Worm (Caenorhabditis elegans): ENCODE data around the gene Y54F10BM.3.
A peak's percentile ranks its signal among the peaks of the same experiment; 100 is the strongest.

The Y54F10BM.3 gene

ce11 chrIII:2288261-2288660 lies 6.4 kb downstream of the Y54F10BM.3 start:
- TF ChIP-seq lsy-2 (tag; optimal IDR thresholded peaks at IDR 0.05) (no peak), mbf-1 (tag; optimal IDR thresholded peaks at IDR 0.05) (no peak), alr-1 (tag; optimal IDR thresholded peaks at IDR 0.05) (no peak), gmeb-1 (tag; optimal IDR thresholded peaks at IDR 0.05) (no peak), ZK546.5 (tag; optimal IDR thresholded peaks at IDR 0.05) (no peak), nhr-237 (tag; optimal IDR thresholded peaks at IDR 0.05) (no peak), lin-39 (tag; optimal IDR thresholded peaks at IDR 0.05) (no peak), nhr-10 (tag; optimal IDR thresholded peaks at IDR 0.05) (no peak), R02D3.7 (tag; optimal IDR thresholded peaks at IDR 0.05) (no peak), nhr-77 (tag; optimal IDR thresholded peaks at IDR 0.05) (no peak), sma-9 (GFP tag; optimal IDR thresholded peaks at IDR 0.05) (no peak), sma-9 (tag; optimal IDR thresholded peaks at IDR 0.05) (no peak)

DNA sequence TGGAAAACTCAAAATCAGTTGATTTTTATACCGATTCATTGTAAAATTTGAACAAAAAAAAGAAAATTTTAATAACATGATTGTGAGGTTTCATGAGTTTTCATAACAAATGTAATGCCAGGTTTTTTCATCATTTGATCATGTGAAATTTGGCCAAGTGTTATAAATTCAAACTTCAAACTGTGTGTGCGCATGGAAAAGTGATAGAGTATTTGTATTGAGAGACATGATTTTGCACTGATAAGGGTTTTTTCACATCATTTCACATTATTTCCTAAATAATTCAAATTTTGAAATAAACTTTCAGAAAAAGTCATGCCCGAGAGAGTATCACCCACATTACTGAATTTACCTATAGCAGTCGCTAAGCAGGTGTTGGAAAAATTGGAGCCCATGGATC lies 9.3 kb downstream of the Y54F10BM.3 start, which contains the start of gene fbxa-219:
TSS of gene fbxa-219 (plus strand) at position 277 of the 400 bp plus-strand sequence.
- no peak for TF ChIP-seq unc-62 (GFP tag; optimal IDR thresholded peaks at IDR 0.05)
- TF ChIP-seq crh-2 (tag; optimal IDR thresholded peaks at IDR 0.05), result peak; percentile 7
- peak; percentile 13 for TF ChIP-seq fos-1 (tag; optimal IDR thresholded peaks at IDR 0.05)

ce11 chrIII:2294736-2295135 lies 12.9 kb downstream of the Y54F10BM.3 start:
- TF ChIP-seq mdl-1 (tag; optimal IDR thresholded peaks at IDR 0.05) (no peak), peb-1 (tag; optimal IDR thresholded peaks at IDR 0.05) (no peak), ceh-16 (tag; optimal IDR thresholded peaks at IDR 0.05) (no peak), C34F6.9 (tag; optimal IDR thresholded peaks at IDR 0.05) (no peak), egl-27 (tag; optimal IDR thresholded peaks at IDR 0.05) (no peak), fos-1 (tag; optimal IDR thresholded peaks at IDR 0.05) (peak; percentile 16), sma-9 (GFP tag; optimal IDR thresholded peaks at IDR 0.05) (peak; percentile 12), sma-9 (tag; optimal IDR thresholded peaks at IDR 0.05) (no peak), nhr-21 (tag; optimal IDR thresholded peaks at IDR 0.05) (no peak), elt-1 (tag; optimal IDR thresholded peaks at IDR 0.05) (no peak), mab-5 (tag; optimal IDR thresholded peaks at IDR 0.05) (no peak), snpc-4 (tag; optimal IDR thresholded peaks at IDR 0.05) (no peak), nhr-11 (tag; optimal IDR thresholded peaks at IDR 0.05) (no peak), lin-13 (GFP tag; optimal IDR thresholded peaks at IDR 0.05) (no peak)

ce11 chrIII:2304149-2304548 lies 22.3 kb downstream of the Y54F10BM.3 start:
- TF ChIP-seq mbf-1 (tag; optimal IDR thresholded peaks at IDR 0.05), result no peak
- TF ChIP-seq crh-2 (tag; optimal IDR thresholded peaks at IDR 0.05), result no peak
- no peak for TF ChIP-seq nhr-12 (tag; optimal IDR thresholded peaks at IDR 0.05)
- no peak for TF ChIP-seq ceh-82 (tag; optimal IDR thresholded peaks at IDR 0.05)
- no peak for TF ChIP-seq unc-55 (GFP tag; optimal IDR thresholded peaks at IDR 0.05)
- TF ChIP-seq lin-39 (tag; optimal IDR thresholded peaks at IDR 0.05), result no peak
- TF ChIP-seq ztf-11 (tag; optimal IDR thresholded peaks at IDR 0.05), result no peak
- no peak for TF ChIP-seq dmd-4 (tag; optimal IDR thresholded peaks at IDR 0.05)
- TF ChIP-seq lin-13 (GFP tag; optimal IDR thresholded peaks at IDR 0.05), result no peak
- TF ChIP-seq mdl-1 (tag; optimal IDR thresholded peaks at IDR 0.05), result no peak
- no peak for TF ChIP-seq ztf-4 (tag; optimal IDR thresholded peaks at IDR 0.05)
- no peak for TF ChIP-seq nhr-25 (tag; optimal IDR thresholded peaks at IDR 0.05)
- no peak for TF ChIP-seq Y55F3AM.14 (GFP tag; optimal IDR thresholded peaks at IDR 0.05)
- no peak for TF ChIP-seq elt-1 (tag; optimal IDR thresholded peaks at IDR 0.05)
- TF ChIP-seq F13H6.1 (tag; optimal IDR thresholded peaks at IDR 0.05), result no peak
- TF ChIP-seq aly-2 (tag; optimal IDR thresholded peaks at IDR 0.05), result no peak
- TF ChIP-seq nhr-11 (tag; optimal IDR thresholded peaks at IDR 0.05), result no peak
- no peak for TF ChIP-seq fos-1 (tag; optimal IDR thresholded peaks at IDR 0.05)
- TF ChIP-seq nhr-129 (tag; optimal IDR thresholded peaks at IDR 0.05), result no peak
- no peak for TF ChIP-seq sem-4 (tag; optimal IDR thresholded peaks at IDR 0.05)

- TF ChIP-seq lin-11 (tag; optimal IDR thresholded peaks at IDR 0.05) (peak; percentile 47), unc-55 (GFP tag; optimal IDR thresholded peaks at IDR 0.05) (peak; percentile 70), nhr-129 (tag; optimal IDR thresholded peaks at IDR 0.05) (peak; percentile 59), zag-1 (tag; optimal IDR thresholded peaks at IDR 0.05) (no peak), aly-2 (tag; optimal IDR thresholded peaks at IDR 0.05) (no peak), lsy-2 (tag; optimal IDR thresholded peaks at IDR 0.05) (peak in 1 of 2 experiments; percentile 38), C34F6.9 (tag; optimal IDR thresholded peaks at IDR 0.05) (peak; percentile 47)
Observed at ce11 chrIII:2304867-2305266, 23.0 kb downstream of the Y54F10BM.3 start, which contains the start of gene Y54F10BM.9. Gene Y54F10BM.9 (minus strand): TSS chrIII:2304927.

Data from whole organism, L2 larva.